Fruit fly (Drosophila melanogaster) whole organism, adult: ENCODE data around the gene CG44325.
A peak's percentile ranks its signal among the peaks of the same experiment; 100 is the strongest.

Experiments
- CG14711 ChIP-seq: fragments of 200-800 bp; sonication (Bioruptor generic); optimal IDR thresholded peaks from 2 replicates; lab custom pipeline; 2018; ENCODE audit warnings: missing biosample characterization, mild to moderate bottlenecking, missing genetic modification characterization, moderate library complexity
- cnc ChIP-seq, 2 experiments: fragments of >200 bp; optimal IDR thresholded peaks; 2 replicates each; lab custom pipeline; 2017
- kay ChIP-seq: fragments of 200-800 bp; sonication (Bioruptor generic); peaks from one replicate; lab custom pipeline; 2016; ENCODE audit warnings: missing biosample characterization, missing genetic modification characterization, borderline replicate concordance
- ovo ChIP-seq: fragments of 200-800 bp; sonication (Bioruptor generic); optimal IDR thresholded peaks from 2 replicates; lab custom pipeline; 2016; ENCODE audit warnings: missing biosample characterization, missing genetic modification characterization

DNA sequence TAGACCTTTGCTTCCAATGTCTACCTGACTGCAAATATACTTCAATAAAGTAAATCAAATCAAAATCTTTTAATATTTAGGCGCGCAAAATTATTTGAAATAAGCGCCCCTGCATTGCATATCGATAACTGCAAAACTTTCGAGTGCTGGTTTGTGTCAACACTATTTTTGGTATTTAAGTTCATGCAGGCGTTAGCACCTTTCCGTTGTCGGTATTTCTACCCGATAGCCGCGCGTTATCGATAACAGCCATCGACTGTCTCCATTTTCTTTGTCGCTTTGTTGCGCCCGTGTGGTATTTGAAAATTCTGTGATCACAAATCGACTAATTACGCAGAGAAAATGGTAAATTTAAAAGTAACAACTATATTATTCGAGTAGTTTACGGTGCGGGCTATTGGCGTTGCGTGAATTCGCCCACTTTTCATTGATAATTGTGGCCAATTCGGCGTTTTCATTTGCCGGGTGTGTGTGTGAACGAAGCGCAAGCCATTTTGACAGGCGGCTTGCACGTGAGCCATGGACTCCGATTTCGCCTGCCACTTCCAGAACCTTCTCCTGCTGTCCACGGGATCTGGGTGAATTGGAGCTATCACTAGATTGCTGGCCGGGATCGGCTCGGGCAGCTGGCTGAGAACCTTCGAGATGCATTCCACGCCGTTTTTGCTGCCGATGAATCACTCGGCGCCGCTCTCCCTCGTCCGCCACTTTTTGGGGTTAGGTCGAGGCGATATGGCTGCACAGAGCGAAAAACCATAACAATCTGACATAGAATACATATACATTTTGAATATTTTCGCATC is 11.2 kb upstream of the CG44325 start, which contains the start of gene CCT2:
- peak; percentile 82 for TF ChIP-seq kay
- peak; percentile 21 for TF ChIP-seq CG14711 (tag; lab: Kevin White, UChicago)
- TF ChIP-seq ovo (GFP tag; lab: Kevin White, UChicago): no peak
- no peak for TF ChIP-seq cnc (optimal IDR thresholded peaks at IDR 0.05; lab: Kevin White, UChicago)
